Fruit fly (Drosophila melanogaster) whole organism, wandering third instar larva: ENCODE results near the gene Trm1.

ENCODE experiments used
- Myc ChIP-seq: fragments of >200 bp; optimal IDR thresholded peaks from 2 replicates; lab custom pipeline; 2017
- fru ChIP-seq: fragments of 200-800 bp; sonication (Bioruptor generic); optimal IDR thresholded peaks from 3 replicates; lab custom pipeline; 2016; ENCODE audit warnings: missing biosample characterization, mild to moderate bottlenecking, missing genetic modification characterization
- psq ChIP-seq: fragments of 200-800 bp; sonication (Bioruptor generic); optimal IDR thresholded peaks from 3 replicates; lab custom pipeline; 2017; ENCODE audit warnings: missing biosample characterization, mild to moderate bottlenecking, missing genetic modification characterization, moderate library complexity

DNA sequence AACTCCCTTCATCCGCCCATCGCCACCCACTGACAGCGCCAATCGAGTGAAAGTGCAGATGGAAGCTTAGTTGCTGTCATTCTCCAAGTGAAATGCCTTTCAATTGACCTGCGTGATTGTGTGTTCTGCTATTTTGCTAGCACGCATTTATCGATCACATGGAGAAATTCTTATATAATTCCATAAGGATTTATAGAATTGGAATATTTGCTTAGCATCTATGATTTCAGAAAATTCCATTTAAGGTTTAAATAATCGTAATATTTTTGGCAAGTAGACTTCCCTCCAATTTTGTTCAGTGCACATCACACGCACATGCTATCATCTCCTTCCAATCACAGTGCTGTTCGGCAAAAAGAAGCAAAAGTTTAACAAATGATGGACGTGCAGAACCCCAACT lies 13.9 kb upstream of the Trm1 start:
- TF ChIP-seq psq (GFP tag; lab: Kevin White, UChicago) (no peak), fru (GFP tag; lab: Kevin White, UChicago) (no peak), Myc (lab: Kevin White, UChicago) (no peak)
